Fruit fly (Drosophila melanogaster): ENCODE data around the gene eIF3d2.

The eIF3d2 gene

dm6 chr3R:12210260-12210659 is 15.4 kb upstream of the eIF3d2 start, which contains the start of gene CG4830:
CG4830 (minus strand) TSS chr3R:12210360.
- no peak for TF ChIP-seq CG12768 (GFP tag; optimal IDR thresholded peaks at IDR 0.05)
- TF ChIP-seq CG1620 (GFP tag; optimal IDR thresholded peaks at IDR 0.05) = no peak
- no peak for TF ChIP-seq tj (GFP tag; optimal IDR thresholded peaks at IDR 0.05)
- no peak for TF ChIP-seq bab1 (GFP tag; optimal IDR thresholded peaks at IDR 0.05)
- TF ChIP-seq Mnt (GFP tag; optimal IDR thresholded peaks at IDR 0.05) = no peak
- no peak for TF ChIP-seq CG7101 (tag; optimal IDR thresholded peaks at IDR 0.05)
- TF ChIP-seq CG14711 (tag; optimal IDR thresholded peaks at IDR 0.05) = no peak
- no peak for TF ChIP-seq ovo (GFP tag; optimal IDR thresholded peaks at IDR 0.05)
- no peak for TF ChIP-seq cnc (optimal IDR thresholded peaks at IDR 0.05)
- no peak for TF ChIP-seq CG33017 (tag; optimal IDR thresholded peaks at IDR 0.05)
- TF ChIP-seq Hr96 (GFP tag; optimal IDR thresholded peaks at IDR 0.05) = no peak
- TF ChIP-seq kay (GFP tag; ENCODE audit: borderline replicate concordance) = no peak

- TF ChIP-seq cic (GFP tag; optimal IDR thresholded peaks at IDR 0.05) (no peak), CG7101 (tag; optimal IDR thresholded peaks at IDR 0.05) (no peak), toe (GFP tag; optimal IDR thresholded peaks at IDR 0.05) (no peak), pad (GFP tag; optimal IDR thresholded peaks at IDR 0.05) (no peak), CG1620 (GFP tag; optimal IDR thresholded peaks at IDR 0.05) (no peak), CG14711 (tag; optimal IDR thresholded peaks at IDR 0.05) (no peak), CG7045 (GFP tag; optimal IDR thresholded peaks at IDR 0.05) (no peak), CG5204 (GFP tag; optimal IDR thresholded peaks at IDR 0.05) (no peak), bab1 (GFP tag; optimal IDR thresholded peaks at IDR 0.05) (no peak), ovo (GFP tag; optimal IDR thresholded peaks at IDR 0.05) (no peak), CG12768 (GFP tag; optimal IDR thresholded peaks at IDR 0.05) (no peak), CG33017 (tag; optimal IDR thresholded peaks at IDR 0.05) (no peak), Hr96 (GFP tag; optimal IDR thresholded peaks at IDR 0.05) (no peak), CG11617 (GFP tag; optimal IDR thresholded peaks at IDR 0.05) (no peak)
Observed at dm6 chr3R:12197641-12198040, 2.8 kb upstream of the eIF3d2 start, which contains the start of gene Adk1. Adk1 (plus strand) TSS chr3R:12197941.

- no peak for TF ChIP-seq CG7101 (tag; optimal IDR thresholded peaks at IDR 0.05)
- TF ChIP-seq Hr96 (GFP tag; optimal IDR thresholded peaks at IDR 0.05) = no peak
- no peak for TF ChIP-seq Mnt (GFP tag; optimal IDR thresholded peaks at IDR 0.05)
- no peak for TF ChIP-seq CG7045 (GFP tag; optimal IDR thresholded peaks at IDR 0.05)
Observed at dm6 chr3R:12196100-12196499, 1.3 kb upstream of the eIF3d2 start.

dm6 chr3R:12185615-12186014 is 9.2 kb downstream of the eIF3d2 start:
- TF ChIP-seq cic (GFP tag; optimal IDR thresholded peaks at IDR 0.05) (no peak), kay (GFP tag; ENCODE audit: borderline replicate concordance) (no peak), Crg-1 (GFP tag; optimal IDR thresholded peaks at IDR 0.05) (no peak), CG5204 (GFP tag; optimal IDR thresholded peaks at IDR 0.05) (no peak), CG12768 (GFP tag; optimal IDR thresholded peaks at IDR 0.05) (no peak), tj (GFP tag; optimal IDR thresholded peaks at IDR 0.05) (no peak), Hr96 (GFP tag; optimal IDR thresholded peaks at IDR 0.05) (no peak), CG7101 (tag; optimal IDR thresholded peaks at IDR 0.05) (no peak)

- no peak for TF ChIP-seq CG1620 (GFP tag; optimal IDR thresholded peaks at IDR 0.05)
- no peak for TF ChIP-seq kay (GFP tag; ENCODE audit: borderline replicate concordance)
- TF ChIP-seq ovo (GFP tag; optimal IDR thresholded peaks at IDR 0.05) = no peak
- TF ChIP-seq Clk (GFP tag; optimal IDR thresholded peaks at IDR 0.05) = no peak
- TF ChIP-seq pad (GFP tag; optimal IDR thresholded peaks at IDR 0.05) = no peak
- no peak for TF ChIP-seq CG14711 (tag; optimal IDR thresholded peaks at IDR 0.05)
- TF ChIP-seq Hr96 (GFP tag; optimal IDR thresholded peaks at IDR 0.05) = no peak
- no peak for TF ChIP-seq Mnt (GFP tag; optimal IDR thresholded peaks at IDR 0.05)
- no peak for TF ChIP-seq CG12768 (GFP tag; optimal IDR thresholded peaks at IDR 0.05)
- TF ChIP-seq CG11617 (GFP tag; optimal IDR thresholded peaks at IDR 0.05) = no peak
- no peak for TF ChIP-seq toe (GFP tag; optimal IDR thresholded peaks at IDR 0.05)
- TF ChIP-seq tj (GFP tag; optimal IDR thresholded peaks at IDR 0.05) = no peak
Observed at dm6 chr3R:12168348-12168747, 26.5 kb downstream of the eIF3d2 start.

dm6 chr3R:12166086-12166485 is 28.7 kb downstream of the eIF3d2 start, which contains the start of gene Cpn:
Cpn (minus strand) TSS chr3R:12166186.
- TF ChIP-seq CG7101 (tag; optimal IDR thresholded peaks at IDR 0.05) (no peak), cnc (optimal IDR thresholded peaks at IDR 0.05) (no peak), CG1620 (GFP tag; optimal IDR thresholded peaks at IDR 0.05) (no peak), Clk (GFP tag; optimal IDR thresholded peaks at IDR 0.05) (no peak), Crg-1 (GFP tag; optimal IDR thresholded peaks at IDR 0.05) (no peak), CG7045 (GFP tag; optimal IDR thresholded peaks at IDR 0.05) (no peak), tj (GFP tag; optimal IDR thresholded peaks at IDR 0.05) (no peak), pad (GFP tag; optimal IDR thresholded peaks at IDR 0.05) (no peak), CG11617 (GFP tag; optimal IDR thresholded peaks at IDR 0.05) (no peak), kay (GFP tag; ENCODE audit: borderline replicate concordance) (no peak), toe (GFP tag; optimal IDR thresholded peaks at IDR 0.05) (no peak), CG14711 (tag; optimal IDR thresholded peaks at IDR 0.05) (no peak)

- TF ChIP-seq bab1 (GFP tag; optimal IDR thresholded peaks at IDR 0.05) (no peak), CG7045 (GFP tag; optimal IDR thresholded peaks at IDR 0.05) (no peak), Hr96 (GFP tag; optimal IDR thresholded peaks at IDR 0.05) (no peak), CG7101 (tag; optimal IDR thresholded peaks at IDR 0.05) (no peak), pad (GFP tag; optimal IDR thresholded peaks at IDR 0.05) (no peak), toe (GFP tag; optimal IDR thresholded peaks at IDR 0.05) (no peak), CG33017 (tag; optimal IDR thresholded peaks at IDR 0.05) (no peak), tj (GFP tag; optimal IDR thresholded peaks at IDR 0.05) (no peak), cnc (optimal IDR thresholded peaks at IDR 0.05) (no peak)
Observed at dm6 chr3R:12158495-12158894, 36.3 kb downstream of the eIF3d2 start, which contains the start of gene dpr15. dpr15 (minus strand) TSS chr3R:12158595.

Data from whole organism, adult.